In the genomic region with DNA sequence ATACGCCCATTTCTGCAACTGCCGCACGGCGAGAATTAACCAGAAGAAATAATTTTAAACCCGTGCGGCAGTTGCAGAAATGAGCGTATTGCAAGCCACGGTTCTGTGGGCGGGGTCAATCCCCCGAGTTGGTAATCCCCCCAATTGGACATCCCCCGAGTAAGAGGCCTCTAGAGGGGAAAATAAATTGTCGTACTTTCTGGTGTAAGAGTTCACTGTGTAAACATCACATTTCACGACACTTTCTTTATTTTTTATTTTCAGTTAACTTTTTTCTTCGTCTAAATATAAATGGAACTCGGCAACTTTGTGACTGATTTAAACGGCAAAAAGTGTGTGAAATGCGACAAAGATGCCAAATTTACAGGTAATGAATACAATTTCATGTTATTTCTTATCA, we compare ENCODE assay signal across 4 worm cellular contexts.
A peak's percentile ranks its signal among the peaks of the same experiment; 100 is the strongest.
TF ChIP-seq lines count a peak whose summit lies in the region.

A gene (plus strand): TSS at position 277 of the 400 bp plus-strand sequence.

TF ChIP-seq in whole organism, L2 larva, 48 proteins besides CTCF, POLR2A, EP300 and RAD21:
- no peak for TF ChIP-seq lsy-2 (tag; optimal IDR thresholded peaks at IDR 0.05; lab: Kevin White, UChicago)
- no peak for TF ChIP-seq ama-1 (optimal IDR thresholded peaks at IDR 0.05; lab: Kevin White, UChicago)
- peak; percentile 17 for TF ChIP-seq unc-55 (GFP tag; optimal IDR thresholded peaks at IDR 0.05; lab: Kevin White, UChicago)
- TF ChIP-seq ceh-16 (tag; optimal IDR thresholded peaks at IDR 0.05; lab: Kevin White, UChicago) = no peak
- TF ChIP-seq nhr-10 (tag; optimal IDR thresholded peaks at IDR 0.05; lab: Kevin White, UChicago) = no peak
- TF ChIP-seq mab-5 (tag; optimal IDR thresholded peaks at IDR 0.05; lab: Kevin White, UChicago) = no peak

TF ChIP-seq in whole organism, L4 larva, 104 proteins besides CTCF, POLR2A, EP300 and RAD21:
- no peak for TF ChIP-seq pqm-1 (tag; optimal IDR thresholded peaks at IDR 0.05; lab: Kevin White, UChicago)
- peak; percentile 22 for TF ChIP-seq dpl-1 (GFP tag; optimal IDR thresholded peaks at IDR 0.05; lab: Kevin White, UChicago)
TF ChIP-seq in whole organism, L4 larva: peak in this region for 1.

TF ChIP-seq in whole organism, late embryonic, 69 proteins besides CTCF, POLR2A, EP300 and RAD21:
- TF ChIP-seq nfya-1 (tag; optimal IDR thresholded peaks at IDR 0.05; lab: Kevin White, UChicago) (peak; percentile 30), mec-3 (tag; optimal IDR thresholded peaks at IDR 0.05; lab: Kevin White, UChicago; ENCODE audit: borderline replicate concordance) (no peak)
TF ChIP-seq in whole organism, late embryonic: peak in this region for 1.

TF ChIP-seq in whole organism, mixed stage, embryonic, 35 proteins besides CTCF, POLR2A, EP300 and RAD21:
- TF ChIP-seq drap-1 (GFP tag; optimal IDR thresholded peaks at IDR 0.05; lab: Kevin White, UChicago) = no peak
- TF ChIP-seq lsy-2 (tag; optimal IDR thresholded peaks at IDR 0.05; lab: Kevin White, UChicago) = peak; percentile 17
TF ChIP-seq in whole organism, mixed stage, embryonic: peak in this region for 1.
